Worm (Caenorhabditis elegans): ENCODE data around the gene wrt-2.

wrt-2 gene

ce11 chrX:3048696-3049095 lies 45.5 kb downstream of the wrt-2 start:
- TF ChIP-seq egrh-3 (GFP tag; IDR thresholded peaks at IDR 0.05) (no peak), ztf-26 (tag; optimal IDR thresholded peaks at IDR 0.05) (no peak), Y53F4B.3 (GFP tag; IDR thresholded peaks at IDR 0.05) (no peak), attf-5 (GFP tag; optimal IDR thresholded peaks at IDR 0.05) (no peak), F33H1.4 (GFP tag; IDR thresholded peaks at IDR 0.05) (no peak)

ce11 chrX:3047224-3047623 lies 46.9 kb downstream of the wrt-2 start:
- TF ChIP-seq hrde-1 (tag; optimal IDR thresholded peaks at IDR 0.05; ENCODE audit: borderline replicate concordance) (no peak), tbx-9 (tag; optimal IDR thresholded peaks at IDR 0.05; ENCODE audit: borderline replicate concordance) (no peak), dox-1 (GFP tag; IDR thresholded peaks at IDR 0.05) (0 out of 2 replicates have a peak, but pooled peaks have one; percentile 30), snpc-4 (GFP tag; optimal IDR thresholded peaks at IDR 0.05) (no peak), snpc-4 (tag; optimal IDR thresholded peaks at IDR 0.05) (no peak), madf-8 (GFP tag; conservative IDR thresholded peaks at IDR 0.05) (no peak), pha-4 (tag; optimal IDR thresholded peaks at IDR 0.05) (no peak), Y53F4B.3 (GFP tag; IDR thresholded peaks at IDR 0.05) (no peak), nhr-80 (tag; optimal IDR thresholded peaks at IDR 0.05) (peak; percentile 53), lsy-27 (tag; optimal IDR thresholded peaks at IDR 0.05; ENCODE audit: borderline replicate concordance, insufficient read depth) (no peak), Y79H2A.3 (GFP tag; conservative IDR thresholded peaks at IDR 0.05) (no peak), sea-2 (GFP tag; IDR thresholded peaks at IDR 0.05) (no peak)

ce11 chrX:3045466-3045865 lies 48.7 kb downstream of the wrt-2 start, which contains the start of gene cnnm-3:
cnnm-3 (minus strand) TSS chrX:3045847.
- TF ChIP-seq let-526 (GFP tag; IDR thresholded peaks at IDR 0.05) (no peak), let-607 (tag; optimal IDR thresholded peaks at IDR 0.05) (peak in 1 of 2 experiments; percentile 2), nhr-27 (tag; optimal IDR thresholded peaks at IDR 0.05) (no peak), rcor-1 (GFP tag; IDR thresholded peaks at IDR 0.05) (no peak), egl-44 (GFP tag; IDR thresholded peaks at IDR 0.05) (no peak), nhr-80 (tag; optimal IDR thresholded peaks at IDR 0.05) (peak; percentile 67), mxl-1 (tag; optimal IDR thresholded peaks at IDR 0.05) (no peak), F33H1.4 (GFP tag; IDR thresholded peaks at IDR 0.05) (no peak), F10E7.11 (tag; optimal IDR thresholded peaks at IDR 0.05) (no peak), sptf-2 (GFP tag; optimal IDR thresholded peaks at IDR 0.05) (no peak), nhr-179 (tag; optimal IDR thresholded peaks at IDR 0.05) (no peak)
